Worm (Caenorhabditis elegans): ENCODE results near the gene sri-37.

- no peak for TF ChIP-seq ets-4 (GFP tag; optimal IDR thresholded peaks at IDR 0.05)
- TF ChIP-seq ZK185.1 (tag; optimal IDR thresholded peaks at IDR 0.05; ENCODE audit: poor library complexity, severe bottlenecking) = no peak
- TF ChIP-seq ekl-4 (GFP tag; IDR thresholded peaks at IDR 0.05) = no peak
- TF ChIP-seq madf-8 (GFP tag; conservative IDR thresholded peaks at IDR 0.05) = no peak
- TF ChIP-seq K11D2.4 (GFP tag; IDR thresholded peaks at IDR 0.05) = no peak
- TF ChIP-seq ztf-3 (GFP tag; optimal IDR thresholded peaks at IDR 0.05) = no peak
Observed at ce11 chrII:2627154-2627799, 2.1 kb upstream of the sri-37 start, which contains the start of gene sri-71.

Data from whole organism, young adult.